Fruit fly (Drosophila melanogaster): Measurements from ENCODE around the gene CG5290.

dm6 chr3L:17947296-17947713 lies 34.9 kb upstream of the CG5290 start:
- peak in 1 of 2 experiments; percentile 30 for TF ChIP-seq foxo (GFP tag; optimal IDR thresholded peaks at IDR 0.05)
- TF ChIP-seq Abd-B (GFP tag; optimal IDR thresholded peaks at IDR 0.05) = no peak
